Worm (Caenorhabditis elegans) whole organism, young adult: ENCODE data around the gene sra-8.

ENCODE experiments used
- C06A6.2 ChIP-seq: fragments of 200-800 bp; sonication (Bioruptor generic); conservative IDR thresholded peaks from 2 replicates; pipeline ENCODE4 v1.3.6; 2022; ENCODE audit warnings: missing genetic modification characterization, missing compliant biosample characterization
- C17E4.6 ChIP-seq: fragments of 200-800 bp; sonication (Bioruptor generic); IDR thresholded peaks from 2 replicates; pipeline ENCODE4 v1.3.6; 2022; ENCODE audit warnings: missing genetic modification reagents, missing genetic modification characterization, missing compliant biosample characterization
- F49E8.2 ChIP-seq: sonication (generic microtip); optimal IDR thresholded peaks from 3 replicates; lab custom pipeline; 2017; ENCODE audit warnings: missing genetic modification characterization, mild to moderate bottlenecking, missing compliant biosample characterization, antibody characterized with exemption, moderate library complexity; ENCODE audit not compliant: insufficient read depth
- F55B11.4 ChIP-seq: sonication (generic microtip); optimal IDR thresholded peaks from 2 replicates; lab custom pipeline; 2016; ENCODE audit warnings: missing compliant biosample characterization, missing genetic modification characterization, borderline replicate concordance; ENCODE audit not compliant: insufficient read depth
- T07F8.4 ChIP-seq: sonication (generic microtip); optimal IDR thresholded peaks from 2 replicates; lab custom pipeline; 2016; ENCODE audit warnings: mild to moderate bottlenecking, missing genetic modification characterization, moderate library complexity, missing compliant biosample characterization
- Y67H2A.10 ChIP-seq: fragments of 200-800 bp; sonication (Bioruptor generic); conservative IDR thresholded peaks from 2 replicates; pipeline ENCODE4 v1.3.6; 2022; ENCODE audit warnings: missing genetic modification reagents, missing genetic modification characterization, missing compliant biosample characterization
- Y95B8A.8 ChIP-seq: fragments of 200-800 bp; sonication (Bioruptor generic); IDR thresholded peaks from 2 replicates; pipeline ENCODE4 v1.3.6; 2022; ENCODE audit warnings: missing genetic modification reagents, missing genetic modification characterization, missing compliant biosample characterization
- aptf-2 ChIP-seq: fragments of 200-800 bp; sonication (Bioruptor generic); conservative IDR thresholded peaks from 2 replicates; pipeline ENCODE4 v1.3.6; 2022; ENCODE audit warnings: missing genetic modification reagents, missing genetic modification characterization, missing compliant biosample characterization
- bed-1 ChIP-seq: fragments of 200-800 bp; sonication (Bioruptor generic); IDR thresholded peaks from 2 replicates; pipeline ENCODE4 v1.3.6; 2022; ENCODE audit warnings: missing genetic modification reagents, missing genetic modification characterization, missing compliant biosample characterization
- bed-2 ChIP-seq: fragments of 200-800 bp; sonication (Bioruptor generic); IDR thresholded peaks from 2 replicates; pipeline ENCODE4 v1.3.6; 2022; ENCODE audit warnings: missing genetic modification reagents, missing genetic modification characterization, missing compliant biosample characterization
- cebp-1 ChIP-seq, 2 experiments: fragments of 200-800 bp in 1 of 2; sonication (Bioruptor generic) in 1 of 2; sonication (generic microtip) in 1 of 2; IDR thresholded peaks in 1 of 2; optimal IDR thresholded peaks in 1 of 2; 2 replicates each; pipeline versions ENCODE4 v1.3.6 to Lab custom; 2017 to 2022; ENCODE audit warnings: missing compliant biosample characterization in 2 of 2, missing genetic modification characterization in 2 of 2, mild to moderate bottlenecking in 1 of 2, missing genetic modification reagents in 1 of 2, moderate library complexity in 1 of 2
- ceh-27 ChIP-seq: fragments of 200-800 bp; sonication (Bioruptor generic); optimal IDR thresholded peaks from 2 replicates; lab custom pipeline; 2018; ENCODE audit warnings: mild to moderate bottlenecking, missing genetic modification characterization, moderate library complexity, missing compliant biosample characterization
- ceh-40 ChIP-seq: fragments of 200-800 bp; sonication (Bioruptor generic); IDR thresholded peaks from 2 replicates; pipeline ENCODE4 v1.3.6; 2022; ENCODE audit warnings: missing genetic modification characterization, missing compliant biosample characterization
- efl-1 ChIP-seq: fragments of 150-350 bp; optimal IDR thresholded peaks from 2 replicates; lab custom pipeline; 2014; ENCODE audit warnings: missing biosample characterization, missing genetic modification reagents, missing genetic modification characterization
- ekl-4 ChIP-seq: fragments of 200-800 bp; sonication (Bioruptor generic); IDR thresholded peaks from 2 replicates; pipeline ENCODE4 v1.3.6; 2022; ENCODE audit warnings: missing genetic modification reagents, missing genetic modification characterization, missing compliant biosample characterization
- gei-17 ChIP-seq: fragments of 200-800 bp; sonication (Bioruptor generic); optimal IDR thresholded peaks from 2 replicates; lab custom pipeline; 2018; ENCODE audit warnings: mild to moderate bottlenecking, missing genetic modification characterization, missing compliant biosample characterization
- hmg-20 ChIP-seq: fragments of 200-800 bp; sonication (Bioruptor generic); IDR thresholded peaks from 2 replicates; pipeline ENCODE4 v1.3.6; 2022; ENCODE audit warnings: missing genetic modification reagents, missing genetic modification characterization, missing compliant biosample characterization
- lag-1 ChIP-seq: fragments of 200-800 bp; sonication (Bioruptor generic); IDR thresholded peaks from 2 replicates; pipeline ENCODE4 v1.3.6; 2022; ENCODE audit warnings: missing genetic modification reagents, missing genetic modification characterization, missing compliant biosample characterization
- lin-54 ChIP-seq: fragments of 200-800 bp; sonication (Bioruptor generic); optimal IDR thresholded peaks from 2 replicates; lab custom pipeline; 2018; ENCODE audit warnings: mild to moderate bottlenecking, missing genetic modification characterization, missing compliant biosample characterization
- madf-10 ChIP-seq: sonication (generic microtip); optimal IDR thresholded peaks from 2 replicates; lab custom pipeline; 2016; ENCODE audit warnings: mild to moderate bottlenecking, missing genetic modification characterization, missing compliant biosample characterization
- mel-28 ChIP-seq: sonication (generic microtip); optimal IDR thresholded peaks from 2 replicates; lab custom pipeline; 2016; ENCODE audit warnings: borderline replicate concordance, mild to moderate bottlenecking, missing genetic modification characterization, missing compliant biosample characterization
- nhr-80 ChIP-seq: sonication (generic microtip); optimal IDR thresholded peaks from 2 replicates; lab custom pipeline; 2016; ENCODE audit warnings: missing genetic modification characterization, missing compliant biosample characterization
- pbrm-1 ChIP-seq: fragments of 200-800 bp; sonication (Bioruptor generic); IDR thresholded peaks from 2 replicates; pipeline ENCODE4 v1.3.6; 2022; ENCODE audit warnings: missing genetic modification reagents, missing genetic modification characterization, missing compliant biosample characterization
- pha-4 ChIP-seq: fragments of 150-350 bp; sonication (generic microtip); optimal IDR thresholded peaks from 2 replicates; lab custom pipeline; 2014; ENCODE audit warnings: missing biosample characterization, missing genetic modification reagents, missing genetic modification characterization
- repo-1 ChIP-seq: sonication (generic microtip); optimal IDR thresholded peaks from 2 replicates; lab custom pipeline; 2017; ENCODE audit warnings: mild to moderate bottlenecking, missing genetic modification characterization, missing compliant biosample characterization
- snpc-1.3 ChIP-seq: sonication (generic microtip); optimal IDR thresholded peaks from 2 replicates; lab custom pipeline; 2017; ENCODE audit warnings: missing genetic modification characterization, mild to moderate bottlenecking, missing compliant biosample characterization, antibody characterized with exemption, moderate library complexity, missing genotype, missing genetic modification reagents; ENCODE audit not compliant: insufficient read depth
- snpc-4 ChIP-seq, 5 experiments: fragments of 150-350 bp in 1 of 5; sonication (generic microtip) in 4 of 5; optimal IDR thresholded peaks; 2 replicates each; lab custom pipeline; 2014 to 2018; ENCODE audit warnings: missing genetic modification characterization in 5 of 5, missing biosample characterization in 3 of 5, antibody characterized with exemption in 2 of 5, mild to moderate bottlenecking in 2 of 5, missing compliant biosample characterization in 2 of 5, missing genotype in 2 of 5, moderate library complexity in 2 of 5, missing genetic modification reagents in 1 of 5
- zfh-2 ChIP-seq: fragments of 200-800 bp; sonication (Bioruptor generic); conservative IDR thresholded peaks from 2 replicates; pipeline ENCODE4 v1.3.6; 2022; ENCODE audit warnings: missing genetic modification reagents, missing genetic modification characterization, missing compliant biosample characterization

The sra-8 gene

DNA sequence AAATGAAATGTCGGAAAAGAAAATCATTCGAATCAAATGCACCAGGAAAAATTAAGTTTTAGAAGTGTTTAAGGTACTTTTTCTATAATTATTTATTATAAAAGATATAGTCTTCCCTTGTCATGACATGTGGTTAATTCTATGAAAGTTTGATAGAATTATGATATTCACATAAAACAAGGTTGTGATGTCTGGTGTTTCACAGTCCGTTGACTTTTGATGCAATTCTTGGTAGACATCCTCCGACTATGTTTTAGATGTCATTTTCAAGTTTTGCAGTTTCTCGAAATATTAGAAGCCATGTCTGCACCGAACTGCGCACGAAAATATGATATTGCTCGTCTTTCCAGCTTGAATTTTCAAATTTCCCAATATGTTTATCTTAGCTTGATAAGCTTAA is 6.9 kb downstream of the sra-8 start, which contains the start of gene sra-7:
TSS of gene sra-7 (plus strand) at position 301 of the 400 bp plus-strand sequence.
- TF ChIP-seq ekl-4 (GFP tag; lab: Robert Waterston, UW): no peak
- no peak for TF ChIP-seq madf-10
- TF ChIP-seq F49E8.2 (tag; lab: Kevin White, UChicago): no peak
- TF ChIP-seq snpc-1.3 (tag; lab: Kevin White, UChicago): no peak

DNA sequence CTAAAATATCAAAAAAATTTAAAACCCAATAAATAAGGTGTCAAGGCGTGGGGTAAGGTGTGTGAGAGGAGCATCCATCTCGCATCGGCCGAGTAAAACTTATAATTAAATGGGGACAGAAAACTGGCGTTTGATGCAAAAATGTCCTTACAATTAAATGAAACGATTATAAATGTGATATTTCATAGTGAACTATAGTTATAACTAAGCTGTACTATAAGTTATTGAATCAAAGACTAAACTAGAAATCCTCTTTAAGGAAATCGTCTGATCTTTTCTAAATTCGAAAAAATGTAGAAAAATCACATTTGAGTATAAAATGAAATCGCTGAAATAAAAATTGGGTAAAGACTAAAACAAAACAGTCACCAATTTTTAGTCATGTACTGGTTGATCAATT is 13.2 kb downstream of the sra-8 start, which contains the start of gene sra-6:
TSS of gene sra-6 (minus strand) at position 101 of the 400 bp plus-strand sequence.
- TF ChIP-seq Y95B8A.8 (GFP tag; lab: Robert Waterston, UW): no peak

DNA sequence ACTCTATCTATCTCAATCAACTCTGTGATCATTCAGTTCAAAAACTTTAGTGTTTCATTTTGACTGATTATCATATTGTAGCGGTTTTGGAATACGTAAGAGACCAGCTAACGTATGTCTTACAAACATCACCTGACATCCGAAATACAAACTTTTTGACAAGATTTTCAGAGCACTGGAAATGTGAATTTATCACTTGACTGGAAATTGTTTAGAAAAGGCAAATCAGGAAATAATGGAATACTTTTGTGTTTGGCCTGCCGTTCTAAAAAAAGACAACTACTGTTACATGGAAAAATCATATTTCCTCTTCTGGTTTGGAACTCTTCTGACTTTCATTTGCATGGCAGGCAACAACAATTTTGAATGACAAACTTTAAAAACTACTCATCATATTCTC is 14.0 kb downstream of the sra-8 start, which contains the start of gene F35H8.12:
TSS of gene F35H8.12 (plus strand) at position 301 of the 400 bp plus-strand sequence.
- TF ChIP-seq madf-10: no peak

DNA sequence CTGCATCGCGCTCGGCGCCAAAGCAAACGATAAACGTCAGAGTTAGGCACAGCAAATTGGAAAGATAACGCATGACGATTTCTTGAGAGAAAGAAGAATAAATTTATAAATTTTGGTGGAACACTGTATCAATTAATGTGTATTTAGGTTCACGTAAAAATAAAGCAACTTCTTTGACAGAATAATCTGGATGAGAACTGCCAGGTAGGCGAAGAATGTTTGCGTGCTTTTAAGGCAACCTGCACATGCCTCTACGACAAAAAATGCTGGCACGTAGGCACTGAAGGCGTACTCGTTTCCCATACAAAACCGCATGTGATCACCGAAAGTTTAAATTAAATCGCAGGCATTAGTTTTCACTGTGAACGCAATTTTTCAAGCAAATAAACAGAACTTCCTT is 15.7 kb downstream of the sra-8 start, which contains the start of gene F35H8.1:
TSS of gene F35H8.1 (minus strand) at position 101 of the 400 bp plus-strand sequence.
- TF ChIP-seq snpc-4 (GFP tag; optimal IDR thresholded peaks at IDR 0.05; lab: Kevin White, UChicago) (no peak), snpc-4 (tag; optimal IDR thresholded peaks at IDR 0.05; lab: Kevin White, UChicago) (no peak), T07F8.4 (no peak)

DNA sequence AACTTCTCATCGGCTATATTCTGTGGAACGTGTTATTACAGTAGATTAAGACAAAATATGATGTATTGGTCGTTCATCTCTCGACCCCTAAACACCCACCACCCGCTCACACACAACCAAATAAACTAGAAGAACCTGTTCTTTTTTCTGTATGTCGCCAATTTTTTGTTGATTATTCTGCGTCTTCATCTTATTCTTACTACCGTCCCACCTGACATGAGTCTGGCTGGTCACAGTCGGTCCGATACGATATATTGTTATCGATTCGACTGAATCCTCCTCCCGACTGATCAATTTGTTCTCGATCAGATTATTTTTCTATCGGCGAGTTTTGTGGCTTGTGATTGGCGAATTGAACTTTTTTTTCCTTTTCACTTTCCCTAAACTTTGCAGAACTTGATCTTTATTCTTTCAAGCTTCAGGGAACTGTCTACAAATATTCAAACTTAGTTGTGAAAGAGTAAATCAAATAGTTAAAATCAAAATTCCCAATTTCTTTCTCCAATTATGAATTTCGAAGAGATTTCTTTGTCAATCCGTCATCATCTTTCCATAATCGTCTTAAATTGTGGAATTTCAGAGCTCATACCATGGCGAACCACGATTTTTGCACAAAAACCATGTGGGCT is 17.5 kb downstream of the sra-8 start, which contains the start of gene F35H8.2:
TSS of gene F35H8.2 (plus strand) at position 579 of the 629 bp plus-strand sequence.
- TF ChIP-seq C17E4.6 (no peak), gei-17 (no peak), hmg-20 (GFP tag; lab: Robert Waterston, UW) (no peak), C06A6.2 (GFP tag; lab: Robert Waterston, UW) (no peak), F55B11.4 (tag; lab: Kevin White, UChicago) (no peak), efl-1 (GFP tag; lab: Kevin White, UChicago) (no peak), mel-28 (tag; lab: Kevin White, UChicago) (no peak)

DNA sequence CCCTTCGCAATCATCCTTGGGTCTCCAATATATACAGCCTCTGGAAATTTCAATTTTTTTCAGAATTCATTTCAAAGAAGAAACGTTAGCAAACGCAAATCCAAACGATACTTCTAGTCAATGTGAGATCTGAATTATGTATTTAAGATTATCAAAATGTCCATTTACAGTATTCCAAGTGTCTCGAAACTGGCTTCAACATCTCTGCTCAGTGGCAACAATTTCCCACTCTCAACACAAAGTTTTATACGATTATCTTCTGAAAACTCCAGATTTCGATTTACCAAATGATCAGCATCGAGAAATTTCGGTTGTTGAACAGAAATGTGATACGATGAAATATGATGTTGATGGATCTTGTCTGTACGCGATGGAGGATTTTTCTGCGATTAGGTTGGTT is 19.1 kb downstream of the sra-8 start:
- TF ChIP-seq snpc-4 (GFP tag; optimal IDR thresholded peaks at IDR 0.05; lab: Kevin White, UChicago) (no peak), snpc-4 (tag; optimal IDR thresholded peaks at IDR 0.05; lab: Kevin White, UChicago) (no peak), nhr-80 (tag; lab: Kevin White, UChicago) (no peak), bed-2 (no peak), aptf-2 (GFP tag; lab: Robert Waterston, UW) (no peak), gei-17 (no peak), ceh-40 (GFP tag; lab: Robert Waterston, UW) (no peak), pha-4 (tag; lab: Kevin White, UChicago) (no peak), bed-1 (GFP tag; lab: Robert Waterston, UW) (no peak), T07F8.4 (no peak), lin-54 (GFP tag; lab: Kevin White, UChicago) (no peak), repo-1 (tag; lab: Kevin White, UChicago) (no peak), Y67H2A.10 (no peak), lag-1 (GFP tag; lab: Robert Waterston, UW) (no peak), ceh-27 (GFP tag; lab: Kevin White, UChicago) (no peak), zfh-2 (GFP tag; lab: Robert Waterston, UW) (no peak), pbrm-1 (GFP tag; lab: Robert Waterston, UW) (no peak), cebp-1 (GFP tag; IDR thresholded peaks at IDR 0.05; lab: Robert Waterston, UW) (no peak), cebp-1 (tag; optimal IDR thresholded peaks at IDR 0.05; lab: Kevin White, UChicago) (no peak)
